Worm (Caenorhabditis elegans) whole organism, L3 larva: ENCODE measurements around the gene ncap-1.

Source experiments
- ZK546.5 ChIP-seq: sonication (generic microtip); optimal IDR thresholded peaks from 2 replicates; lab custom pipeline; 2017; ENCODE audit warnings: missing biosample characterization, missing genetic modification characterization
- aly-2 ChIP-seq: fragments of 150-350 bp; optimal IDR thresholded peaks from 2 replicates; lab custom pipeline; 2014; ENCODE audit warnings: missing biosample characterization, missing genetic modification characterization
- ama-1 ChIP-seq: fragments of 150-350 bp; optimal IDR thresholded peaks from 2 replicates; lab custom pipeline; 2018
- ceh-16 ChIP-seq: sonication (generic microtip); optimal IDR thresholded peaks from 2 replicates; lab custom pipeline; 2017; ENCODE audit warnings: missing biosample characterization, missing genetic modification characterization
- ceh-28 ChIP-seq: fragments of 150-350 bp; optimal IDR thresholded peaks from 2 replicates; lab custom pipeline; 2014; ENCODE audit warnings: missing biosample characterization, missing genetic modification reagents, missing genetic modification characterization
- ceh-82 ChIP-seq: fragments of 150-350 bp; optimal IDR thresholded peaks from 2 replicates; lab custom pipeline; 2014; ENCODE audit warnings: missing biosample characterization, missing genetic modification characterization
- ceh-9 ChIP-seq: sonication (generic microtip); optimal IDR thresholded peaks from 2 replicates; lab custom pipeline; 2018; ENCODE audit warnings: missing biosample characterization, missing genetic modification characterization
- daf-12 ChIP-seq: fragments of 150-350 bp; optimal IDR thresholded peaks from 2 replicates; lab custom pipeline; 2014; ENCODE audit warnings: missing biosample characterization, missing genetic modification reagents, missing genetic modification characterization
- egl-27 ChIP-seq: sonication (generic microtip); optimal IDR thresholded peaks from 4 replicates; lab custom pipeline; 2017; ENCODE audit warnings: missing biosample characterization, missing genetic modification reagents, missing genetic modification characterization
- egl-5 ChIP-seq: fragments of 150-350 bp; optimal IDR thresholded peaks from 2 replicates; lab custom pipeline; 2017; ENCODE audit warnings: missing biosample characterization, missing genetic modification reagents, missing genetic modification characterization, inconsistent platforms
- elt-1 ChIP-seq: fragments of 150-350 bp; optimal IDR thresholded peaks from 2 replicates; lab custom pipeline; 2014; ENCODE audit warnings: missing biosample characterization, missing genetic modification characterization
- elt-2 ChIP-seq: sonication (generic microtip); optimal IDR thresholded peaks from 2 replicates; lab custom pipeline; 2016; ENCODE audit warnings: missing genetic modification reagents, mild to moderate bottlenecking, missing genetic modification characterization, missing compliant biosample characterization
- elt-3 ChIP-seq, 3 experiments: fragments of 150-350 bp in 1 of 3; sonication (generic microtip) in 2 of 3; optimal IDR thresholded peaks; 2 replicates in 2 of 3; 4 replicates in 1 of 3; lab custom pipeline; 2014 to 2017; ENCODE audit warnings: missing biosample characterization in 3 of 3, missing genetic modification characterization in 3 of 3
- fkh-10 ChIP-seq: sonication (generic microtip); optimal IDR thresholded peaks from 2 replicates; lab custom pipeline; 2017; ENCODE audit warnings: missing biosample characterization, missing genetic modification reagents, missing genetic modification characterization
- fkh-2 ChIP-seq: fragments of 150-350 bp; optimal IDR thresholded peaks from 2 replicates; lab custom pipeline; 2014; ENCODE audit warnings: missing biosample characterization, missing genetic modification reagents, missing genetic modification characterization
- hmg-11 ChIP-seq: sonication (generic microtip); optimal IDR thresholded peaks from 2 replicates; lab custom pipeline; 2016; ENCODE audit warnings: missing genetic modification characterization, missing compliant biosample characterization
- lin-15B ChIP-seq: fragments of 150-350 bp; optimal IDR thresholded peaks from 2 replicates; lab custom pipeline; 2014; ENCODE audit warnings: missing biosample characterization, missing genetic modification characterization
- lin-39 ChIP-seq: fragments of 150-350 bp; optimal IDR thresholded peaks from 2 replicates; lab custom pipeline; 2018; ENCODE audit warnings: missing biosample characterization, missing genetic modification reagents, missing genetic modification characterization
- mdl-1 ChIP-seq: fragments of 150-350 bp; optimal IDR thresholded peaks from 2 replicates; lab custom pipeline; 2014; ENCODE audit warnings: missing biosample characterization, missing genetic modification characterization
- mml-1 ChIP-seq: fragments of 150-350 bp; sonication (generic microtip); optimal IDR thresholded peaks from 3 replicates; lab custom pipeline; 2014; ENCODE audit warnings: missing biosample characterization, missing genetic modification characterization
- nfya-1 ChIP-seq: sonication (generic microtip); optimal IDR thresholded peaks from 2 replicates; lab custom pipeline; 2017; ENCODE audit warnings: missing genetic modification characterization, mild to moderate bottlenecking, missing compliant biosample characterization, antibody characterized with exemption, moderate library complexity; ENCODE audit not compliant: insufficient read depth
- nhr-11 ChIP-seq: fragments of 150-350 bp; optimal IDR thresholded peaks from 2 replicates; lab custom pipeline; 2014; ENCODE audit warnings: missing biosample characterization, missing genetic modification characterization
- nhr-23 ChIP-seq: fragments of 150-350 bp; optimal IDR thresholded peaks from 2 replicates; lab custom pipeline; 2014; ENCODE audit warnings: missing biosample characterization, missing genetic modification reagents, missing genetic modification characterization
- nhr-25 ChIP-seq: sonication (generic microtip); optimal IDR thresholded peaks from 2 replicates; lab custom pipeline; 2017; ENCODE audit warnings: missing biosample characterization, missing genetic modification characterization
- nhr-28 ChIP-seq: fragments of 150-350 bp; optimal IDR thresholded peaks from 2 replicates; lab custom pipeline; 2014; ENCODE audit warnings: missing biosample characterization, missing genetic modification characterization
- nhr-67 ChIP-seq: fragments of 150-350 bp; optimal IDR thresholded peaks from 2 replicates; lab custom pipeline; 2014; ENCODE audit warnings: missing biosample characterization, missing genetic modification characterization
- nhr-76 ChIP-seq: fragments of 150-350 bp; sonication (generic microtip); optimal IDR thresholded peaks from 5 replicates; lab custom pipeline; 2014; ENCODE audit warnings: missing biosample characterization, missing genetic modification characterization
- pha-4 ChIP-seq: fragments of 150-350 bp; optimal IDR thresholded peaks from 2 replicates; lab custom pipeline; 2014; ENCODE audit warnings: missing biosample characterization, missing genetic modification reagents, missing genetic modification characterization
- pqm-1 ChIP-seq: fragments of 150-350 bp; optimal IDR thresholded peaks from 2 replicates; lab custom pipeline; 2017; ENCODE audit warnings: missing biosample characterization, missing genetic modification characterization, inconsistent platforms
- skn-1 ChIP-seq: fragments of 150-350 bp; optimal IDR thresholded peaks from 2 replicates; lab custom pipeline; 2014; ENCODE audit warnings: missing biosample characterization, missing genetic modification characterization
- snpc-4 ChIP-seq: fragments of 150-350 bp; optimal IDR thresholded peaks from 2 replicates; lab custom pipeline; 2014; ENCODE audit warnings: missing biosample characterization, missing genetic modification characterization
- tbx-2 ChIP-seq: sonication (generic microtip); optimal IDR thresholded peaks from 2 replicates; lab custom pipeline; 2016; ENCODE audit warnings: mild to moderate bottlenecking, missing genetic modification characterization, missing compliant biosample characterization
- unc-39 ChIP-seq: sonication (generic microtip); optimal IDR thresholded peaks from 4 replicates; lab custom pipeline; 2017; ENCODE audit warnings: missing biosample characterization, missing genetic modification characterization
- unc-62 ChIP-seq: fragments of 150-350 bp; sonication (generic microtip); optimal IDR thresholded peaks from 4 replicates; lab custom pipeline; 2014; ENCODE audit warnings: missing biosample characterization, missing genetic modification reagents, missing genetic modification characterization
- zag-1 ChIP-seq: fragments of 150-350 bp; optimal IDR thresholded peaks from 2 replicates; lab custom pipeline; 2014; ENCODE audit warnings: missing biosample characterization, missing genetic modification characterization
- ztf-4 ChIP-seq: fragments of 150-350 bp; optimal IDR thresholded peaks from 2 replicates; lab custom pipeline; 2014; ENCODE audit warnings: missing biosample characterization, missing genetic modification characterization

Gene ncap-1

DNA sequence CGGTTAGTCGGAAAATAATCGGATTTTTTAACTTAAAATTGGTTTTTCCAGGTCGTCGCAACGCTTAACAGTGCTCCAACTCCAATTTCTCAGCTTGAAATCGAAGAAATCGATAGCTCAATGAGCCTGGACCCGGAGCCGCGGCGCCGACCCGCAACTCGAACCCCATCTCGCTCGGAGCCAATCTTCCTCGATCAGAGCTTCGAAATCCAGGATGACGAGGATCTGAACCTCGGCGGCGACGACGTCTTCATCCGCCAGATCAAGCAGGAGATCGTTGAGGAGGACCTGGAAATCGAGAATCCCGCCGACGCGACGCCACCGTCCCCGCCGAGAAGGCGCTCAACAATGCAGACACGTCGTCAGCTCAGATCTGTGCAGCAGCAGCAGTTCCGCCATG lies 1.1 kb upstream of the ncap-1 start:
- TF ChIP-seq ceh-82 (tag; lab: Kevin White, UChicago) (no peak), elt-3 (tag; optimal IDR thresholded peaks at IDR 0.05; lab: Kevin White, UChicago) (no peak), nhr-67 (no peak), unc-39 (no peak), nhr-28 (tag; lab: Kevin White, UChicago) (no peak), pha-4 (no peak), nfya-1 (no peak), nhr-76 (tag; lab: Kevin White, UChicago) (no peak), tbx-2 (tag; lab: Kevin White, UChicago) (no peak), hmg-11 (tag; lab: Kevin White, UChicago) (no peak), elt-2 (tag; lab: Kevin White, UChicago) (no peak)

DNA sequence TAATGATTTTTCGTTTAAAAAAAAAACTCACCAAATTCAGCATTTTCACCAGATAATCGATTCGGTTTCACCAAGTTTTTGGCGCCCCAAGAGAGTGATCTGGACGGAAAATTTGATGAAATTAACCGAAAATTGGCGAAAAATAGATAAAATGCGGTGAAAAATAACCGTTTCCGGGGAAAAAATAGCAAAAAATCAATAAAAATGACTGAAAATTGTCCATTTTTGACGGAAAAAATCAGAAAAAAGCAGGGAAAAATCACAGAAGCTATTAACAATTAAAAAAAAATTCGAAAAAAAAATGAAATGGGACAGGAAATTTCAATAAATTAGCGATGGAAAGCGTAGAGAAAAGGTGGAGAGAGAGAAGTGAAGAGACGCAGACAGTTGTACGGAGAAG lies 5.6 kb downstream of the ncap-1 start, which contains the start of gene ubc-15:
Gene ubc-15 (minus strand): TSS at position 101 of the 400 bp plus-strand sequence.
- TF ChIP-seq elt-2 (tag; lab: Kevin White, UChicago) (no peak), zag-1 (tag; lab: Kevin White, UChicago) (no peak)

DNA sequence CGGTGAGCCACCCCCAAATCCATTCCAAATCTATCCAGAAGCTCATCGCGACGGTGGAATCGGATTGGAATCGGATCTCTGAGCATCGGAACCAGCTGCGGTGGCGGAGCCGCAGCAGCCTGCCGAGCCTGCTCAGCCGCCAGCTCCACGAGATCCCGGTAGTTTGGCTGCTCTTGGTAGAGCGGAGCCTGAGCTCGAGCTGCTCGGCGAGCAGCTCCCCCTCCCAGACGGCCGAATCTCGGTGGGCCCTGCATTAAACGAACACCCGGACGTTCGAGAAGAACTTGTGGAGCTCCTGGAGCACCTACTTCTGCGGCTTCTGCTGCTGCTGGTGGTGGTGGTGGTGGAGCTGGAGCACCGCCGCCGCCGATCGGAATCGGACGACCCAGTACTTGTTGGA lies 15.4 kb downstream of the ncap-1 start:
- TF ChIP-seq pqm-1 (tag; lab: Kevin White, UChicago): no peak
- no peak for TF ChIP-seq egl-27 (tag; lab: Kevin White, UChicago)
- no peak for TF ChIP-seq ZK546.5 (tag; lab: Kevin White, UChicago)
- TF ChIP-seq ceh-28 (tag; lab: Kevin White, UChicago): no peak
- no peak for TF ChIP-seq nhr-23 (tag; lab: Kevin White, UChicago)
- no peak for TF ChIP-seq daf-12 (tag; lab: Kevin White, UChicago)
- no peak for TF ChIP-seq zag-1 (tag; lab: Kevin White, UChicago)
- no peak for TF ChIP-seq ama-1 (lab: Kevin White, UChicago)
- no peak for TF ChIP-seq snpc-4

DNA sequence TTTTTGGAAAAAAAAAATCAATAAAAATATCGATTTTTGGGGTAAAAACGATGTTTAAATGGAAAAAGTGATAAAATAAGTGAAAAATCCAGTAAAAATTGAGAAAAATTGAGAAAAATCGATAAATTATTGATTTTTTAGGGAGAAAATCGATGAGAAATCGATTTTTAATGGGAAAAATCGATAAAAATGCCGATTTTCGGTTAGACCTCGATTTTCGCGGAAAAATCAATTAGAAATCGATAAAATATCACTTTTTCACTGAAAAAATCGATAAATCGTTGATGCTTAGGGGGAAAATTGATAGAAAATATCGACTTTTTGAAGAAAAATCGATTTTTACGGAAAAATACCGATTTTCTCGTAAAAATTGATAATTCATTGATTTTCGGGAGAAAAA lies 18.0 kb downstream of the ncap-1 start:
- TF ChIP-seq mdl-1 (tag; lab: Kevin White, UChicago) (no peak), ztf-4 (no peak), ceh-28 (tag; lab: Kevin White, UChicago) (peak; percentile 92), nhr-23 (tag; lab: Kevin White, UChicago) (no peak), unc-39 (no peak)

DNA sequence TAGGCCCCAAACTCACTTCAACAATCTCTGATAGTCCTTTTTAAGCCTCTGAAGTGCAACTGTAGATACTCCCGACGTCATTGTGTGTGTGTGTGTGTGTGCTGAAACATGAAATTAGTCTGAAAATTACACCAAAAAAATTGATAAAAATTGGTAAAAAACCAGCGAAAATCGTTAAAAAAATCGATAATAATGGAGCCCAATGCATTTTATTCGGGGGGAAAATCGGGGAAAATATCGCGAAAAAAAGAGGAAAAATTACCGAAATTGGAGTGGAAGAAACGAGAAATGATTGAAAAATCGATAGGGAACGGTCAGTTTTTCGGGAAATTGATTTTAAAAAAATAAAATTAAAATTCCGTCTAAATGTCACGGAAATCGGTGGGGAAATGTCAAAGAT lies 18.9 kb downstream of the ncap-1 start, which contains the start of gene ubc-26:
Gene ubc-26 (minus strand): TSS at position 101 of the 400 bp plus-strand sequence.
- TF ChIP-seq nhr-23 (tag; lab: Kevin White, UChicago): no peak
- TF ChIP-seq mml-1 (tag; lab: Kevin White, UChicago): no peak
- TF ChIP-seq ceh-82 (tag; lab: Kevin White, UChicago): no peak
- no peak for TF ChIP-seq elt-2 (tag; lab: Kevin White, UChicago)

DNA sequence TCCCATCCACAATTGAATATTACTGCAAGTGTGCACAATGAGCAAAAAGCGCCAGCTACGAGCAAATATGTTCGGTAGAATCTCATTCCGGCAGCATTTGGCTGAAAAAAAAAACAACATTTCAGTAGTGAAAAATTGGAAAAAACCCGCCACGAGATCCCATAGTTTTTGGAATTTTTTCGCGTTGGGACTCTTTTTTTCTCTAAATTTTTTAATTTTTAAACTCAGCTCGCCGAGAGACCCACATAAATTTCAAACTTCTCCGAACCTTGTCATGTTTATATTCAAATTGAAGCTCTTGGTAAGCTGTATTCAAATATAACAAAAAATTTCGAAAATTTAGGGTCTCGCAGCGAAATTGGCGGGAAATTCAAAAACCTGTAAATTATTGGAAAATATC lies 24.8 kb downstream of the ncap-1 start, which contains the start of gene sqv-2:
Gene sqv-2 (minus strand): TSS at position 101 of the 400 bp plus-strand sequence.
- no peak for TF ChIP-seq mml-1 (tag; lab: Kevin White, UChicago)
- no peak for TF ChIP-seq lin-39 (tag; lab: Kevin White, UChicago)
- no peak for TF ChIP-seq fkh-10 (GFP tag; lab: Kevin White, UChicago)
- no peak for TF ChIP-seq nhr-76 (tag; lab: Kevin White, UChicago)
- TF ChIP-seq, all 47 proteins: peak for 0

DNA sequence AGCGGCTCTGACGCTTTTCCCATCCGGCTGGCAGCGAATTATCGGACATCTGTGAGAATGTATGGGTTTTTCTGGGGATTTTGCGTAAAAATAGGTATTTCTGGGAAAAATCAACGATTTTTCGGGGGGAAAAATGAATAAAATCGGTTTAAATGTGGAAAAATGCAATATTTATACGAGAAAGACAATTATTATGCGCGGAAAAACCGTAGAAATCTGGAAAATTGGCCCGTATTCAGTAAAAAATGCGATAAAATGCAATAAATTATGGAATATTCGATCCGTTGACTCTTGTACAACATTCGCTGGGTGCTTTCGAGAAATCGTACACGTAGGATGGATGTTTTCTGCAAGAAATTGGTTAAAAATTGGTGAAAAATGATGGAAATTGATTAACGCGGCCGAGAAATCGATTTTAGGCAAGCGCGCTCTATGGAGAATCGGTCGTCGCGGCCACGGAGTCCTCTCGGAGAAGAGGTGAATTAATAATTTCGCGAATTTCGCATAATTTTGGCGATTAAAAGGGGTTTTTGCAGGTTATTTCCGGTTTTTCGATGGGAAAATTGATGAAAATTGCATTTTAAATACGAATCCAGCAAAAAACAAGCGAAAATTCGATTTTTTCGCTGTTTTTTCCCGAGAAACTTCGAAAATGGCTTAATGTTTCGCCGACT lies 30.0 kb downstream of the ncap-1 start, which contains the start of gene pinn-1:
Gene pinn-1 (minus strand): TSS at position 51 of the 674 bp plus-strand sequence.
- TF ChIP-seq ZK546.5 (tag; lab: Kevin White, UChicago) (no peak), skn-1 (peak; percentile 48), nhr-23 (tag; lab: Kevin White, UChicago) (peak; percentile 89), elt-1 (tag; lab: Kevin White, UChicago) (peak; percentile 5), ceh-16 (tag; lab: Kevin White, UChicago) (no peak), elt-3 (tag; optimal IDR thresholded peaks at IDR 0.05; lab: Kevin White, UChicago) (no peak), unc-62 (GFP tag; lab: Kevin White, UChicago) (no peak), lin-15B (tag; lab: Kevin White, UChicago) (peak; percentile 97), egl-27 (tag; lab: Kevin White, UChicago) (peak; percentile 28), ceh-9 (no peak), aly-2 (tag; lab: Kevin White, UChicago) (no peak), nhr-25 (tag; lab: Kevin White, UChicago) (peak; percentile 64), unc-39 (no peak), snpc-4 (peak; percentile 77), ceh-28 (tag; lab: Kevin White, UChicago) (peak; percentile 88), ztf-4 (peak; percentile 36), egl-5 (tag; lab: Kevin White, UChicago) (peak; percentile 73), mdl-1 (tag; lab: Kevin White, UChicago) (no peak), zag-1 (tag; lab: Kevin White, UChicago) (no peak), hmg-11 (tag; lab: Kevin White, UChicago) (peak; percentile 54), ama-1 (lab: Kevin White, UChicago) (peak; percentile 33), nhr-11 (tag; lab: Kevin White, UChicago) (no peak), tbx-2 (tag; lab: Kevin White, UChicago) (peak; percentile 58), fkh-10 (GFP tag; lab: Kevin White, UChicago) (peak; percentile 47), nhr-67 (no peak), fkh-2 (tag; lab: Kevin White, UChicago) (no peak), lin-39 (tag; lab: Kevin White, UChicago) (peak; percentile 90)
